Worm (Caenorhabditis elegans) whole organism, dauer: Measurements from ENCODE around the gene W04E12.5.
"Not testable (repeated sequence)": the region's sequence is repeated elsewhere in the genome, so short reads cannot be mapped to it uniquely, and the experiment has no call there.

Experiments
- unc-62 ChIP-seq: sonication (generic microtip); optimal IDR thresholded peaks from 2 replicates; lab custom pipeline; 2017; ENCODE audit warnings: missing biosample characterization, missing genetic modification reagents, missing genetic modification characterization

Gene W04E12.5

ce11 chrV:19745852-19746251 is at the start of gene W04E12.5:
Gene W04E12.5, plus strand, starts transcription at chrV:19746152.
- TF ChIP-seq unc-62 (GFP tag; lab: Kevin White, UChicago) = no peak

- no peak for TF ChIP-seq unc-62 (GFP tag; lab: Kevin White, UChicago)
These were observed 48.4 kb upstream of the W04E12.5 start, which contains the start of the genes Y43F8C.13 and ani-3 for ce11 chrV:19697348-19698172. Gene Y43F8C.13, minus strand, starts transcription at chrV:19697398. Gene ani-3, plus strand, starts transcription at chrV:19697732.

ce11 chrV:19708849-19709248 is 37.1 kb upstream of the W04E12.5 start, which contains the start of gene srv-3:
Gene srv-3, minus strand, starts transcription at chrV:19708949.
- TF ChIP-seq unc-62 (GFP tag; lab: Kevin White, UChicago) = no peak

- TF ChIP-seq unc-62 (GFP tag; lab: Kevin White, UChicago) = not testable (repeated sequence)
These were observed 35.4 kb upstream of the W04E12.5 start, which contains the start of gene Y43F8C.15 for ce11 chrV:19710514-19710913. Gene Y43F8C.15, minus strand, starts transcription at chrV:19710614.

- not testable (repeated sequence) for TF ChIP-seq unc-62 (GFP tag; lab: Kevin White, UChicago)
These were observed 34.3 kb upstream of the W04E12.5 start, which contains the start of gene Y43F8C.23 for ce11 chrV:19711646-19712045. Gene Y43F8C.23, minus strand, starts transcription at chrV:19711746.

ce11 chrV:19715419-19715818 is 30.5 kb upstream of the W04E12.5 start, which contains the start of gene Y43F8C.16:
Gene Y43F8C.16, minus strand, starts transcription at chrV:19715519.
- no peak for TF ChIP-seq unc-62 (GFP tag; lab: Kevin White, UChicago)

- no peak for TF ChIP-seq unc-62 (GFP tag; lab: Kevin White, UChicago)
These were observed 30.1 kb upstream of the W04E12.5 start, which contains the start of gene Y43F8C.17 for ce11 chrV:19715847-19716246. Gene Y43F8C.17, plus strand, starts transcription at chrV:19716147.

- TF ChIP-seq unc-62 (GFP tag; lab: Kevin White, UChicago) = no peak
These were observed 28.0 kb upstream of the W04E12.5 start for ce11 chrV:19717933-19718332.

- TF ChIP-seq unc-62 (GFP tag; lab: Kevin White, UChicago) = no peak
These were observed 27.3 kb upstream of the W04E12.5 start for ce11 chrV:19718660-19719059.

ce11 chrV:19719253-19719652 is 26.7 kb upstream of the W04E12.5 start, which contains the start of gene Y116F11A.6:
Gene Y116F11A.6, plus strand, starts transcription at chrV:19719553.
- no peak for TF ChIP-seq unc-62 (GFP tag; lab: Kevin White, UChicago)

ce11 chrV:19722881-19723280 is 23.1 kb upstream of the W04E12.5 start:
- no peak for TF ChIP-seq unc-62 (GFP tag; lab: Kevin White, UChicago)

ce11 chrV:19724589-19724988 is 21.4 kb upstream of the W04E12.5 start:
- no peak for TF ChIP-seq unc-62 (GFP tag; lab: Kevin White, UChicago)

ce11 chrV:19727990-19728389 is 18.0 kb upstream of the W04E12.5 start:
- TF ChIP-seq unc-62 (GFP tag; lab: Kevin White, UChicago) = no peak

ce11 chrV:19728731-19729130 is 17.2 kb upstream of the W04E12.5 start, which contains the start of gene Y116F11A.3:
Gene Y116F11A.3, plus strand, starts transcription at chrV:19729031.
- no peak for TF ChIP-seq unc-62 (GFP tag; lab: Kevin White, UChicago)

ce11 chrV:19730280-19730679 is 15.7 kb upstream of the W04E12.5 start, which contains the start of gene Y116F11A.1:
Gene Y116F11A.1, plus strand, starts transcription at chrV:19730580.
- TF ChIP-seq unc-62 (GFP tag; lab: Kevin White, UChicago) = no peak

ce11 chrV:19733728-19734127 is 12.2 kb upstream of the W04E12.5 start:
- no peak for TF ChIP-seq unc-62 (GFP tag; lab: Kevin White, UChicago)
